Fruit fly (Drosophila melanogaster): ENCODE measurements around the gene Hn.

Gene Hn

DNA sequence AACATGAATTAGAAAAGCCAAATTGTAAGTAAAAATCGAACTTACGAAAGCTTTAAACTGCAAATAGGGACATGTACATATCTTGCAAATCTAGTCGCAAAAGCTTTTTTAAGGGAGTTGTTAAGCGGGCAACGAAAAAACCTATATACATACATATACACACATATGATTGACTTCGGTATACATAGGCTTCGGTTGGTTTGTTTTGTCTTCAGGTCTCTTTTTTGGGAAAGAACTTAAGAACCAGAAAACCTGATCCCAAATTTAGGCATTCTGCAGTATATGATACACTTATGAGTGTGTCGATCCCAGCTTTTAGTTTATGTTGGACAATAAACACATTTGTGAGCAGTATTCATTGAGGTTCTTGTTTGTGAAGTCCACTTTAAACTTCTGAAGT lies 33.6 kb upstream of the Hn start:
- TF ChIP-seq CrebA (GFP tag; optimal IDR thresholded peaks at IDR 0.05; ENCODE audit: borderline replicate concordance), result no peak
- no peak for TF ChIP-seq Hnf4 (GFP tag; optimal IDR thresholded peaks at IDR 0.05)
- no peak for TF ChIP-seq jim (GFP tag; optimal IDR thresholded peaks at IDR 0.05)
- no peak for TF ChIP-seq psq (GFP tag; optimal IDR thresholded peaks at IDR 0.05)
- TF ChIP-seq Abd-B (GFP tag; optimal IDR thresholded peaks at IDR 0.05), result no peak
- TF ChIP-seq rgr (GFP tag; optimal IDR thresholded peaks at IDR 0.05), result no peak
- no peak for TF ChIP-seq fru (GFP tag; optimal IDR thresholded peaks at IDR 0.05)
- no peak for TF ChIP-seq dl (GFP tag; optimal IDR thresholded peaks at IDR 0.05; ENCODE audit: insufficient read depth in 1 of 2, partially characterized antibody in 2 of 2)
- no peak for TF ChIP-seq CG9705 (GFP tag; optimal IDR thresholded peaks at IDR 0.05)
- TF ChIP-seq GATAd (GFP tag; optimal IDR thresholded peaks at IDR 0.05), result no peak

DNA sequence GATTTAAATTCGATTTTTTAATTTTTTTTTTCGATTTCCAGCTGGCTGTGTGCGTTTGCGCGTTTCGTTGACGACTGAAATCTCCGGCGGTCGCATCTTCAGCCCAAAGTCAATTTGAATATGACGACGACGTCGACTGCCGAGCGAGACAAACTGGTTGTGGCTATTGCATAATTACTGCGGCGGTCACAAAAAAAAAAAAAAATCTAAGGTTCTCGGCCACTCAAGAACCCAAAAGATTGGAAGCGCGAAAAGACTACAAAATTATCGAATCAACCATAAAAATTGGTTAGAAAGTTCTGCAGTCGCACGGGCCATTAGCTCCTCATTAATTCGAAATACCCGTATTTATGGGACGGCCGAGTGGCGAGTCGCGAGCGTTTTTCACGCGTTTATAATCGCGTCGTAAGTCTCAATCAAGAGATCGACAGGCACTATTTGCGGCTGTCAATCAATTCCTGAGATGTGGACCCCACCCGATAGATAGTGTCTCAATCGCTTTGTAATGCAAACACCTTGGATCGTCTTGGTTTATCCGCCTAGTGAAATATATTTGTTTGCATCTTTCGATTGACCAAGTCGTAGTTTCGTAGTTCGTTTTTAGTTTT lies 28.0 kb upstream of the Hn start, which contains the start of gene CG8492:
Gene CG8492 (minus strand): TSS at position 51 of the 608 bp plus-strand sequence.
- TF ChIP-seq pan (optimal IDR thresholded peaks at IDR 0.05) (no peak), Myc (optimal IDR thresholded peaks at IDR 0.05) (peak; percentile 37)

DNA sequence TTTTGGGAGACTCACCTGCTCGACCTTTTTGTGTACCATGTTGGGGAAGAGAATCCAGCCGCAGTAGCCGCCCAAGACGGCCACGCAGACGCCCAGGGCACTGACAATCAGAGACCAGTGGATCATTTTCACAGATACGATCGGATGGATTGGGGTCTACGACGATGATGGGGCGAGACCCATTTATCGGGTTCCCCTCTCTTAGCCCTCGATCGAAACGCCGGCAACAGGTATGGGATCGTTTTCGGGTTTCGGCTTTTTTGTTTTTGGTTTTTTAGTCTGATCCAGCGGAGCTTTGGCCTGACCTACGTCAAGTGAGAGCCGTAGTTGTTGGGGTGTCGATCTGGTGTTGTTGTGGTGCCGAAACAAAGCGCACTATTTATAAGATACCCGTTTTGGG lies 18.3 kb upstream of the Hn start:
- TF ChIP-seq jim (GFP tag; optimal IDR thresholded peaks at IDR 0.05), result peak; percentile 3
- TF ChIP-seq h (GFP tag; optimal IDR thresholded peaks at IDR 0.05), result no peak

DNA sequence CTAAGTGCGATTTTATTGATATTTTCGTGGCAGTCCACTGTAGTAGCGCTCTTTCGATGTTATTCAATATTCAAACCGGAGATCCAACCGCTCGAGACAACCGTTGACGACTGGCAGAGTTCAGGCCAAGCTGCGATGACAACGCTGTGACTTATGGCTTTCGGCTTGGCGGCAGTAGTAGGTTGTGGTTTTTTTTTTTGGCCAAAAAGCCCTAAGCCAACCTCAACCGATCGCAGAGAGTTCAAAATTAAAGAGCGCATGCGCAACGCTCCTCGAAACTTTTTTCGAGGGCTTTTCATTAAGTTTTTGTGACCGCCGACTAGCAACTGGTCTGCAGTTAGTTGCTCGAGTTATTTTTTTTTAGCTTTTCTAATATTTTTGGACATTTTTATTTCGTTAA lies 17.3 kb upstream of the Hn start, which contains the start of gene Snmp2:
Gene Snmp2 (minus strand): TSS at position 101 of the 400 bp plus-strand sequence.
- no peak for TF ChIP-seq sv (GFP tag; optimal IDR thresholded peaks at IDR 0.05)
- no peak for TF ChIP-seq Hnf4 (GFP tag; optimal IDR thresholded peaks at IDR 0.05)
- no peak for TF ChIP-seq pan (optimal IDR thresholded peaks at IDR 0.05)
- no peak for TF ChIP-seq lola (GFP tag; optimal IDR thresholded peaks at IDR 0.05)
- TF ChIP-seq brk (GFP tag; optimal IDR thresholded peaks at IDR 0.05), result no peak
- no peak for TF ChIP-seq OdsH (GFP tag; optimal IDR thresholded peaks at IDR 0.05)
- no peak for TF ChIP-seq dsf (GFP tag; optimal IDR thresholded peaks at IDR 0.05; ENCODE audit: borderline replicate concordance)
- TF ChIP-seq Jra (GFP tag; optimal IDR thresholded peaks at IDR 0.05), result no peak
- TF ChIP-seq Dif (GFP tag; optimal IDR thresholded peaks at IDR 0.05; ENCODE audit: partially characterized antibody), result no peak
- TF ChIP-seq Hr78 (GFP tag; optimal IDR thresholded peaks at IDR 0.05), result no peak
- TF ChIP-seq woc (GFP tag; optimal IDR thresholded peaks at IDR 0.05), result no peak
- TF ChIP-seq CG32264 (GFP tag; optimal IDR thresholded peaks at IDR 0.05), result no peak
- no peak for TF ChIP-seq Myc (optimal IDR thresholded peaks at IDR 0.05)
- no peak for TF ChIP-seq N (GFP tag; optimal IDR thresholded peaks at IDR 0.05)
- no peak for TF ChIP-seq tai (GFP tag; optimal IDR thresholded peaks at IDR 0.05)
- no peak for TF ChIP-seq jim (GFP tag; optimal IDR thresholded peaks at IDR 0.05)

DNA sequence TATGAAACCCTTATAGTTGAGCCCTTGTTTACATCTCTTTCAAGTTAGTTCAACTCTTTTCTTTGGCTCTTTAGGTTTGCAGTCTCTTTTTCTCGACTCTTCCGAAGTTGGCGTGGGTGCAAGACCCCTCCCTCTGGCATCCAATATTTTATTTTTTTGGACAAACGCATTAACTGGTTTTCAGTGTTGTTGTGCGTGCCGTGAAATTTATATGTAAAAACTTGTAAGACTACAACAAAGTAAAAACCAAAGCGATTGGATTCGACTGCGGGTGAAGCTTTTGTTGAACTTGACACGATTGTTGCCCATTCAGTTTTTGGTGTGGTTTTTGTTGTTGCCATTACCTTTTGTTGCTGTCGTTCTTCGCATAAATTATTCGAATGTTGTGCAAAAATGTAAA lies 16.5 kb upstream of the Hn start:
- TF ChIP-seq N (GFP tag; optimal IDR thresholded peaks at IDR 0.05) (no peak), Vsx2 (GFP tag; optimal IDR thresholded peaks at IDR 0.05; ENCODE audit: partially characterized antibody) (peak; percentile 13)

DNA sequence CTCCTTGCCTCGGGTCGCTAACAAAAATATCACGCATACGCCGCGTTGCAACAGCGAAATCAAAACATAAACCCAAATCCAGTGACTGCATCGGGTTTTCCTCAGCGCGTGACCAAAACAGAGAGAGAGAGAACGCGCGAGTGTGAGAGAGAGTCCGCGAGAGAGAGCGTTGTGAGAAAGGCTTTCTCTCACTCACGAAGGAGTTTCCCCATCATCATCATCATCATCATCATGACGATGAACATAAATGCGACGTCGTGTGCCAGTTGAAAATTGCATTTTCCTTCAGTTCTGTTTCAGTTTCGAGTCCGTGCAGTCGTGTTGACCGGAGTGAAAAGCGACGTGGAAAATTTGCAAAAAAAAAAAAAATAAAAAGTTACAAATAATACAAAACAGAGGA lies 13.2 kb upstream of the Hn start, which contains the start of gene CG13685:
Gene CG13685 (plus strand): TSS at position 301 of the 400 bp plus-strand sequence.
- TF ChIP-seq Hr83 (GFP tag; optimal IDR thresholded peaks at IDR 0.05; ENCODE audit: poor library complexity, severe bottlenecking), result no peak
- TF ChIP-seq sage (GFP tag; optimal IDR thresholded peaks at IDR 0.05), result no peak
- no peak for TF ChIP-seq HLH106 (tag; optimal IDR thresholded peaks at IDR 0.05)
- TF ChIP-seq Abd-B (GFP tag; optimal IDR thresholded peaks at IDR 0.05), result no peak
- no peak for TF ChIP-seq Myc (optimal IDR thresholded peaks at IDR 0.05)
- no peak for TF ChIP-seq Dfd (GFP tag; optimal IDR thresholded peaks at IDR 0.05)
- TF ChIP-seq dl (GFP tag; optimal IDR thresholded peaks at IDR 0.05; ENCODE audit: insufficient read depth in 1 of 2, partially characterized antibody in 2 of 2), result no peak
- TF ChIP-seq Sp1 (GFP tag; optimal IDR thresholded peaks at IDR 0.05), result no peak
- TF ChIP-seq woc (GFP tag; optimal IDR thresholded peaks at IDR 0.05), result no peak
- TF ChIP-seq rgr (GFP tag; optimal IDR thresholded peaks at IDR 0.05), result no peak
- no peak for TF ChIP-seq CG32264 (GFP tag; optimal IDR thresholded peaks at IDR 0.05)
- TF ChIP-seq psq (GFP tag; optimal IDR thresholded peaks at IDR 0.05), result no peak
- TF ChIP-seq brk (GFP tag; optimal IDR thresholded peaks at IDR 0.05), result no peak

All from whole organism, wandering third instar larva.